Worm (Caenorhabditis elegans) whole organism, young adult: Measurements from ENCODE around the gene F44E7.9.

ENCODE experiments used
- ets-4 ChIP-seq: fragments of 200-800 bp; sonication (Bioruptor generic); optimal IDR thresholded peaks from 2 replicates; lab custom pipeline; 2018; ENCODE audit warnings: mild to moderate bottlenecking, missing genetic modification characterization, missing compliant biosample characterization
- ztf-18 ChIP-seq: sonication (generic microtip); optimal IDR thresholded peaks from 2 replicates; lab custom pipeline; 2016; ENCODE audit warnings: missing genotype, mild to moderate bottlenecking, missing genetic modification characterization, missing compliant biosample characterization

- no peak for TF ChIP-seq ets-4 (GFP tag; lab: Kevin White, UChicago)
- no peak for TF ChIP-seq ztf-18 (tag; lab: Kevin White, UChicago)
Observed at ce11 chrV:5832799-5833198, 41.8 kb downstream of the F44E7.9 start.
